Worm (Caenorhabditis elegans): ENCODE measurements around the gene C34C12.2.

- no peak for TF ChIP-seq him-1 (tag; optimal IDR thresholded peaks at IDR 0.05)
- no peak for TF ChIP-seq ztf-3 (GFP tag; optimal IDR thresholded peaks at IDR 0.05)
- no peak for TF ChIP-seq ztf-26 (tag; optimal IDR thresholded peaks at IDR 0.05)
- no peak for TF ChIP-seq ama-1 (optimal IDR thresholded peaks at IDR 0.05)
- no peak for TF ChIP-seq ama-1 (GFP tag; optimal IDR thresholded peaks at IDR 0.05)
Measured at ce11 chrIII:3480236-3480635, 26.6 kb downstream of the C34C12.2 start.

Data from whole organism, young adult.